Fruit fly (Drosophila melanogaster) whole organism, embryonic: Measurements from ENCODE around the gene Spt3.
A peak's percentile ranks its signal among the peaks of the same experiment; 100 is the strongest.

Experiments
- B-H1 ChIP-seq: fragments of 200-800 bp; sonication (Bioruptor generic); IDR thresholded peaks from 3 replicates; pipeline ENCODE4 v1.3.6; 2022; ENCODE audit warnings: missing biosample characterization, missing genetic modification characterization
- CG10274 ChIP-seq: fragments of 200-800 bp; sonication (Bioruptor generic); optimal IDR thresholded peaks from 3 replicates; lab custom pipeline; 2017; ENCODE audit warnings: missing biosample characterization, mild to moderate bottlenecking, missing genetic modification characterization
- CG11695 ChIP-seq: fragments of 200-800 bp; sonication (Bioruptor generic); IDR thresholded peaks from 3 replicates; pipeline ENCODE4 v1.3.6; 2022; ENCODE audit warnings: missing biosample characterization, missing genetic modification characterization
- CG11723 ChIP-seq: fragments of 200-800 bp; sonication (Bioruptor generic); optimal IDR thresholded peaks from 2 replicates; lab custom pipeline; 2017; ENCODE audit warnings: missing biosample characterization, mild to moderate bottlenecking, missing genetic modification characterization
- CG1233 ChIP-seq: fragments of 200-800 bp; sonication (Bioruptor generic); optimal IDR thresholded peaks from 4 replicates; lab custom pipeline; 2018; ENCODE audit warnings: missing biosample characterization, mild to moderate bottlenecking, missing genetic modification characterization
- CG12391 ChIP-seq: fragments of 200-800 bp; sonication (Bioruptor generic); optimal IDR thresholded peaks from 3 replicates; lab custom pipeline; 2018; ENCODE audit warnings: missing biosample characterization, mild to moderate bottlenecking, missing genetic modification characterization, moderate library complexity
- CG12659 ChIP-seq: fragments of 200-800 bp; sonication (Bioruptor generic); optimal IDR thresholded peaks from 3 replicates; lab custom pipeline; 2017; ENCODE audit warnings: mild to moderate bottlenecking, missing biosample characterization, missing genetic modification reagents, missing genetic modification characterization
- CG14441 ChIP-seq: fragments of 200-800 bp; sonication (Bioruptor generic); IDR thresholded peaks from 2 replicates; pipeline ENCODE4 v1.3.6; 2022; ENCODE audit warnings: missing biosample characterization, missing genetic modification characterization
- CG14860 ChIP-seq: fragments of 200-800 bp; sonication (Bioruptor generic); IDR thresholded peaks from 3 replicates; pipeline ENCODE4 v1.3.6; 2022; ENCODE audit warnings: missing biosample characterization, missing genetic modification characterization; ENCODE audit not compliant: partially characterized antibody
- CG15269 ChIP-seq: fragments of 200-800 bp; sonication (Bioruptor generic); optimal IDR thresholded peaks from 2 replicates; lab custom pipeline; 2018; ENCODE audit warnings: missing biosample characterization, mild to moderate bottlenecking, missing genetic modification characterization, moderate library complexity
- CG17568 ChIP-seq: fragments of 200-800 bp; sonication (Bioruptor generic); optimal IDR thresholded peaks from 2 replicates; lab custom pipeline; 2018; ENCODE audit warnings: missing biosample characterization, mild to moderate bottlenecking, missing genetic modification characterization, moderate library complexity
- CG17829 ChIP-seq: fragments of 200-800 bp; optimal IDR thresholded peaks from 2 replicates; lab custom pipeline; 2019; ENCODE audit warnings: missing biosample characterization, mild to moderate bottlenecking, missing genetic modification characterization, moderate library complexity
- CG2889 ChIP-seq: fragments of 200-800 bp; sonication (Bioruptor generic); IDR thresholded peaks from 3 replicates; pipeline ENCODE4 v1.3.6; 2022; ENCODE audit warnings: missing biosample characterization, missing genetic modification characterization
- CG30020 ChIP-seq: fragments of 200-800 bp; optimal IDR thresholded peaks from 2 replicates; lab custom pipeline; 2019; ENCODE audit warnings: missing biosample characterization, mild to moderate bottlenecking, missing genetic modification characterization, moderate library complexity
- CG33557 ChIP-seq: fragments of 200-800 bp; sonication (Bioruptor generic); optimal IDR thresholded peaks from 2 replicates; lab custom pipeline; 2019; ENCODE audit warnings: missing biosample characterization, mild to moderate bottlenecking, missing genetic modification characterization, moderate library complexity
- CG34224 ChIP-seq: fragments of 200-800 bp; sonication (Bioruptor generic); IDR thresholded peaks from 3 replicates; pipeline ENCODE4 v1.3.6; 2022; ENCODE audit warnings: missing biosample characterization, missing genetic modification characterization; ENCODE audit not compliant: partially characterized antibody
- CG4404 ChIP-seq: fragments of 200-800 bp; sonication (Bioruptor generic); IDR thresholded peaks from 2 replicates; pipeline ENCODE4 v1.3.6; 2022; ENCODE audit warnings: missing biosample characterization, missing genetic modification characterization
- CG5180 ChIP-seq: fragments of 200-800 bp; sonication (Bioruptor generic); optimal IDR thresholded peaks from 3 replicates; lab custom pipeline; 2017; ENCODE audit warnings: missing biosample characterization, missing genetic modification characterization, mild to moderate bottlenecking, moderate library complexity, missing genetic modification reagents
- CG5245 ChIP-seq: fragments of 200-800 bp; sonication (Bioruptor generic); optimal IDR thresholded peaks from 3 replicates; lab custom pipeline; 2016; ENCODE audit warnings: missing biosample characterization, missing genetic modification characterization
- CG5953 ChIP-seq: fragments of 200-800 bp; sonication (Bioruptor generic); IDR thresholded peaks from 2 replicates; pipeline ENCODE4 v1.3.6; 2022; ENCODE audit warnings: missing biosample characterization, missing genetic modification characterization
- CG6765 ChIP-seq: fragments of 200-800 bp; sonication (Bioruptor generic); optimal IDR thresholded peaks from 3 replicates; lab custom pipeline; 2017; ENCODE audit warnings: missing biosample characterization, mild to moderate bottlenecking, missing genetic modification characterization
- CG6791 ChIP-seq: fragments of 200-800 bp; sonication (Bioruptor generic); IDR thresholded peaks from 3 replicates; pipeline ENCODE4 v1.3.6; 2022; ENCODE audit warnings: missing biosample characterization, missing genetic modification characterization; ENCODE audit not compliant: partially characterized antibody
- CoRest ChIP-seq: fragments of 200-800 bp; sonication (Bioruptor generic); optimal IDR thresholded peaks from 3 replicates; lab custom pipeline; 2018; ENCODE audit warnings: missing biosample characterization, mild to moderate bottlenecking, missing genetic modification characterization, moderate library complexity
- Deaf1 ChIP-seq: fragments of 200-800 bp; optimal IDR thresholded peaks from 3 replicates; lab custom pipeline; 2019; ENCODE audit warnings: missing biosample characterization, mild to moderate bottlenecking, missing genetic modification characterization, moderate library complexity
- E2f2 ChIP-seq: fragments of 200-800 bp; sonication (Bioruptor generic); IDR thresholded peaks from 2 replicates; pipeline ENCODE4 v1.3.6; 2022; ENCODE audit warnings: missing biosample characterization, missing genetic modification characterization
- H2.0 ChIP-seq: fragments of 200-800 bp; sonication (Bioruptor generic); IDR thresholded peaks from 2 replicates; pipeline ENCODE4 v1.3.6; 2022; ENCODE audit warnings: missing biosample characterization, missing genetic modification characterization
- HmgD ChIP-seq: fragments of 200-800 bp; sonication (Bioruptor generic); optimal IDR thresholded peaks from 3 replicates; lab custom pipeline; 2016; ENCODE audit warnings: missing biosample characterization, missing genetic modification characterization
- Hr3 ChIP-seq: fragments of 200-800 bp; sonication (Bioruptor generic); optimal IDR thresholded peaks from 3 replicates; lab custom pipeline; 2016; ENCODE audit warnings: missing biosample characterization, missing genetic modification characterization
- Hr51 ChIP-seq, 2 experiments: fragments of 200-800 bp; sonication (Bioruptor generic); optimal IDR thresholded peaks; 2 replicates in 1 of 2; 3 replicates in 1 of 2; lab custom pipeline; 2016 to 2018; ENCODE audit warnings: missing biosample characterization in 2 of 2, missing genetic modification characterization in 2 of 2, mild to moderate bottlenecking in 1 of 2, moderate library complexity in 1 of 2
- Myb ChIP-seq: fragments of 200-800 bp; sonication (Bioruptor generic); optimal IDR thresholded peaks from 2 replicates; lab custom pipeline; 2016; ENCODE audit warnings: missing biosample characterization, missing genetic modification characterization
- Pdp1 ChIP-seq, 2 experiments: fragments of 200-800 bp; sonication (Bioruptor generic); optimal IDR thresholded peaks; 3 replicates each; lab custom pipeline; 2016; ENCODE audit warnings: missing biosample characterization in 2 of 2, missing genetic modification characterization in 2 of 2, mild to moderate bottlenecking in 1 of 2, moderate library complexity in 1 of 2
- Rx ChIP-seq: fragments of 200-800 bp; sonication (Bioruptor generic); IDR thresholded peaks from 2 replicates; pipeline ENCODE4 v1.3.6; 2022; ENCODE audit warnings: missing biosample characterization, missing genetic modification characterization
- Trl ChIP-seq, 3 experiments: fragments of >200 bp in 2 of 3; fragments of 200-800 bp in 1 of 3; sonication (Bioruptor generic) in 1 of 3; optimal IDR thresholded peaks; 2 replicates in 1 of 3; 3 replicates in 2 of 3; lab custom pipeline; 2016 to 2017; ENCODE audit warnings: missing biosample characterization in 1 of 3, missing genetic modification characterization in 1 of 3
- bigmax ChIP-seq: fragments of 200-800 bp; sonication (Bioruptor generic); optimal IDR thresholded peaks from 2 replicates; lab custom pipeline; 2018; ENCODE audit warnings: missing biosample characterization, mild to moderate bottlenecking, missing genetic modification characterization
- bowl ChIP-seq: fragments of 200-800 bp; sonication (Bioruptor generic); IDR thresholded peaks from 2 replicates; pipeline ENCODE4 v1.3.6; 2022; ENCODE audit warnings: missing biosample characterization, missing genetic modification characterization
- cato ChIP-seq: fragments of 200-800 bp; sonication (Bioruptor generic); optimal IDR thresholded peaks from 2 replicates; lab custom pipeline; 2016; ENCODE audit warnings: missing biosample characterization, missing genetic modification characterization, borderline replicate concordance
- cg ChIP-seq: fragments of 200-800 bp; sonication (Bioruptor generic); optimal IDR thresholded peaks from 3 replicates; lab custom pipeline; 2019; ENCODE audit warnings: missing biosample characterization, mild to moderate bottlenecking, missing genetic modification characterization, moderate library complexity
- da ChIP-seq: fragments of 200-800 bp; sonication (Bioruptor generic); optimal IDR thresholded peaks from 2 replicates; lab custom pipeline; 2016; ENCODE audit warnings: missing biosample characterization, missing genetic modification characterization
- fu2 ChIP-seq: fragments of 200-800 bp; sonication (Bioruptor generic); optimal IDR thresholded peaks from 2 replicates; lab custom pipeline; 2016; ENCODE audit warnings: missing biosample characterization, missing genetic modification characterization
- gce ChIP-seq: fragments of 200-800 bp; sonication (Bioruptor generic); IDR thresholded peaks from 3 replicates; pipeline ENCODE4 v1.3.6; 2022; ENCODE audit warnings: missing biosample characterization, missing genetic modification characterization
- grau ChIP-seq: fragments of 200-800 bp; optimal IDR thresholded peaks from 3 replicates; lab custom pipeline; 2019; ENCODE audit warnings: missing biosample characterization, mild to moderate bottlenecking, missing genetic modification characterization, moderate library complexity
- ham ChIP-seq: fragments of 200-800 bp; sonication (Bioruptor generic); IDR thresholded peaks from 2 replicates; pipeline ENCODE4 v1.3.6; 2022; ENCODE audit warnings: missing biosample characterization, missing genetic modification characterization
- hth ChIP-seq: fragments of >200 bp; optimal IDR thresholded peaks from 2 replicates; lab custom pipeline; 2017; ENCODE audit warnings: inconsistent platforms
- kah ChIP-seq: fragments of 200-800 bp; sonication (Bioruptor generic); optimal IDR thresholded peaks from 2 replicates; lab custom pipeline; 2018; ENCODE audit warnings: missing biosample characterization, mild to moderate bottlenecking, missing genetic modification characterization
- lola ChIP-seq, 3 experiments: fragments of >200 bp in 2 of 3; fragments of 200-800 bp in 1 of 3; sonication (Bioruptor generic) in 1 of 3; optimal IDR thresholded peaks; 2 replicates each; lab custom pipeline; 2017 to 2019; ENCODE audit warnings: missing biosample characterization in 3 of 3, missing genetic modification characterization in 3 of 3, mild to moderate bottlenecking in 1 of 3, moderate library complexity in 1 of 3
- mld ChIP-seq: fragments of 200-800 bp; sonication (Bioruptor generic); IDR thresholded peaks from 3 replicates; pipeline ENCODE4 v1.3.6; 2022; ENCODE audit warnings: missing biosample characterization, missing genetic modification characterization; ENCODE audit not compliant: partially characterized antibody
- oc ChIP-seq: fragments of 200-800 bp; sonication (Bioruptor generic); optimal IDR thresholded peaks from 2 replicates; lab custom pipeline; 2018; ENCODE audit warnings: missing biosample characterization, mild to moderate bottlenecking, missing genetic modification characterization, moderate library complexity
- odd ChIP-seq: fragments of 200-800 bp; sonication (Bioruptor generic); optimal IDR thresholded peaks from 2 replicates; lab custom pipeline; 2017; ENCODE audit warnings: missing biosample characterization, mild to moderate bottlenecking, missing genetic modification characterization
- run ChIP-seq: fragments of 200-800 bp; sonication (Bioruptor generic); optimal IDR thresholded peaks from 3 replicates; lab custom pipeline; 2018; ENCODE audit warnings: missing biosample characterization, mild to moderate bottlenecking, missing genetic modification characterization
- sens ChIP-seq: fragments of 200-800 bp; sonication (Bioruptor generic); peaks from one replicate; lab custom pipeline; 2016; ENCODE audit warnings: missing biosample characterization, missing genetic modification characterization
- so ChIP-seq: fragments of 200-800 bp; sonication (Bioruptor generic); IDR thresholded peaks from 3 replicates; pipeline ENCODE4 v1.3.6; 2022; ENCODE audit warnings: missing biosample characterization, missing genetic modification characterization

The Spt3 gene

DNA sequence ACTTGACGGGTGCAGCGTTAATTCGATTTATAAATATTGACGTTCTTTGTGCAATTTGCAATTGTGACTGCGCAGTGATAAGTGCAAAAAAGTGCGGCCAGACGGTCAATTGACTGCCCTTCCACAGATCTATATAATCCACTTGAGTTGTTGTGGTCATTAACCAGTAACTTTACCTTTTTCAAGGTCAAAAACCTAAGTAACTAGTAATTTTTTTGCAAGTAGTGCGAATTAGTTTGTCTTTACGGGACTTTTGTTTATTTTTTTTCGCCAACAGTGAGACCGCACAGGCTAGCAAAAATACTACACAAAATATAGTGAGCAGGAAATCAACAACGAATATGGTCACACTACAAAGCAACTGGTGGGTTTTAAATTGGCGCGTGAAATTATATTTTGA lies 42.3 kb upstream of the Spt3 start, which contains the start of gene Tango9 (continued):
- no peak for TF ChIP-seq odd
- TF ChIP-seq Rx (GFP tag; lab: Robert Waterston, UW) = no peak
- TF ChIP-seq CG12391 (tag; lab: Kevin White, UChicago) = peak; percentile 26
- no peak for TF ChIP-seq da (GFP tag; lab: Kevin White, UChicago)
- no peak for TF ChIP-seq HmgD (GFP tag; lab: Kevin White, UChicago)
- no peak for TF ChIP-seq cato (GFP tag; lab: Kevin White, UChicago)
- TF ChIP-seq Pdp1 (GFP tag; optimal IDR thresholded peaks at IDR 0.05; lab: Kevin White, UChicago) = peak in 1 of 2 experiments; percentile 18
- peak; percentile 21 for TF ChIP-seq CG17829 (tag; lab: Kevin White, UChicago)
- no peak for TF ChIP-seq CG5180
- TF ChIP-seq Hr3 (GFP tag; lab: Kevin White, UChicago) = no peak
- TF ChIP-seq CG5245 (GFP tag; lab: Kevin White, UChicago) = no peak
- TF ChIP-seq CG15269 (tag; lab: Kevin White, UChicago) = no peak
- TF ChIP-seq run (tag; lab: Kevin White, UChicago) = no peak
- TF ChIP-seq CG33557 (GFP tag; lab: Kevin White, UChicago) = no peak
- TF ChIP-seq CG1233 (GFP tag; lab: Kevin White, UChicago) = no peak
- TF ChIP-seq CG17568 (GFP tag; lab: Kevin White, UChicago) = no peak
- TF ChIP-seq CG11723 (GFP tag; lab: Kevin White, UChicago) = no peak
- no peak for TF ChIP-seq hth (lab: Kevin White, UChicago)
- peak; percentile 30 for TF ChIP-seq CoRest (tag; lab: Kevin White, UChicago)
- no peak for TF ChIP-seq ham (GFP tag; lab: Robert Waterston, UW)
- no peak for TF ChIP-seq CG14441 (GFP tag; lab: Robert Waterston, UW)
- TF ChIP-seq CG5953 (GFP tag; lab: Robert Waterston, UW) = no peak
- TF ChIP-seq kah (GFP tag; lab: Kevin White, UChicago) = peak; percentile 94
- TF ChIP-seq H2.0 (GFP tag; lab: Robert Waterston, UW) = no peak
- no peak for TF ChIP-seq CG11695
- no peak for TF ChIP-seq Hr51 (GFP tag; optimal IDR thresholded peaks at IDR 0.05; lab: Kevin White, UChicago)
- TF ChIP-seq CG6791 (GFP tag; lab: Robert Waterston, UW) = no peak
- peak; percentile 13 for TF ChIP-seq grau (tag; lab: Kevin White, UChicago)
- no peak for TF ChIP-seq mld (GFP tag; lab: Robert Waterston, UW)
- no peak for TF ChIP-seq Deaf1
- TF ChIP-seq E2f2 (GFP tag; lab: Robert Waterston, UW) = peak; percentile 93
- TF ChIP-seq bowl = no peak
- TF ChIP-seq bigmax (GFP tag; lab: Kevin White, UChicago) = no peak
- TF ChIP-seq CG6765 = no peak
- TF ChIP-seq oc = no peak
- TF ChIP-seq sens (GFP tag; lab: Kevin White, UChicago) = peak; percentile 84
- TF ChIP-seq fu2 = no peak
- TF ChIP-seq gce (GFP tag; lab: Robert Waterston, UW) = no peak
- TF ChIP-seq CG2889 (GFP tag; lab: Robert Waterston, UW) = no peak
- no peak for TF ChIP-seq cg (GFP tag; lab: Kevin White, UChicago)
- TF ChIP-seq Trl (optimal IDR thresholded peaks at IDR 0.05; lab: Kevin White, UChicago) = no peak
- no peak for TF ChIP-seq Trl (GFP tag; optimal IDR thresholded peaks at IDR 0.05; lab: Kevin White, UChicago)
- TF ChIP-seq Myb = peak; percentile 61
- TF ChIP-seq so = no peak
- TF ChIP-seq CG14860 (GFP tag; lab: Robert Waterston, UW) = no peak
- TF ChIP-seq CG34224 (GFP tag; lab: Robert Waterston, UW) = no peak
- no peak for TF ChIP-seq B-H1 (GFP tag; lab: Robert Waterston, UW)
- peak; percentile 31 for TF ChIP-seq CG12659 (GFP tag; lab: Kevin White, UChicago)
- peak; percentile 60 for TF ChIP-seq CG10274 (GFP tag; lab: Kevin White, UChicago)
- TF ChIP-seq lola (GFP tag; optimal IDR thresholded peaks at IDR 0.05; lab: Kevin White, UChicago) = no peak
- TF ChIP-seq CG30020 (tag; lab: Kevin White, UChicago) = peak; percentile 11
- no peak for TF ChIP-seq CG4404 (GFP tag; lab: Robert Waterston, UW)
